Worm (Caenorhabditis elegans): ENCODE data around the gene C46A5.4.
A peak's percentile ranks its signal among the peaks of the same experiment; 100 is the strongest.

Gene C46A5.4

DNA sequence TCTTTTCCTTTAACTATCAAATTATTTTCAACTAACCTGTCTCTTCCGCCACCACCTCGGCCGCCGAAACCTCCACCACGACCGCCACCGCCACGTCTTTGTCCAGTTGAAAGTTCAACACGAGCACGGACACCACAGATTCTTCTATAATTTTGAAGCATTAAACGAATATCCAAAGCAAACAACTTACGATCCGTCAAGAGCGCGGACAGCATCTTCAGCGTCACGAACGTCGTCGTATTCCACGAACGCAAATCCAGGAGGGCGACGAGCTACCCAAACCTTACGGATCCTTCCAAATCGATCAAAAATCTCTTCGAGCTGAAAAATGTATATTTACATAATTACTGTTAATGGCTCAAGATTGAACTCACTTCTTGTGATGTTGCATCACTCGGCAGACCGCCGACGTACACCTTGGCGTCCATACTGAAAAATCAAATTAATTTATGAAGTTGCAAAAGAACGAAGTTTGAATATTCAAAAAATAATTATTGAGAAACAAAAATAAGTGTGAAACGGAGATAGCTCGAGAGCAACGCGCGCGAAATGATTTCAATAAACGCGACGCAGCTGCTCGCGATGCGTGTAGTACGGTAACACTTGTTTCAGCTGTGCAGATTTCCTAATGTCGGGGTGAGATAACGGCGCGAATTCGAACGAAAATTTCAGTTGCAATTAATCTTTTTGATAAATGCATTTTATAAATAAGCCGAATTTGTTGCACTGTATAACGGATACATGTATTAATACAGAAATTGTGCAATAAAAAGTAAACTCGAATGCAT, 33.9 kb upstream of the C46A5.4 start, which contains the start of gene rsp-6 (continued):
- TF ChIP-seq lir-1 (GFP tag; conservative IDR thresholded peaks at IDR 0.05) (no peak), unc-130 (GFP tag; optimal IDR thresholded peaks at IDR 0.05) (peak; percentile 66), repo-1 (tag; optimal IDR thresholded peaks at IDR 0.05) (no peak), pha-4 (tag; optimal IDR thresholded peaks at IDR 0.05) (peak; percentile 13), xnd-1 (tag; optimal IDR thresholded peaks at IDR 0.05) (peak; percentile 78), athp-1 (tag; optimal IDR thresholded peaks at IDR 0.05) (no peak), F49E8.2 (tag; optimal IDR thresholded peaks at IDR 0.05; ENCODE audit: insufficient read depth) (peak; percentile 83), lsl-1 (GFP tag; optimal IDR thresholded peaks at IDR 0.05) (peak; percentile 96), madf-6 (GFP tag; IDR thresholded peaks at IDR 0.05) (peak; percentile 95), madf-10 (tag; optimal IDR thresholded peaks at IDR 0.05) (peak; percentile 88), mxl-1 (tag; optimal IDR thresholded peaks at IDR 0.05) (no peak), ceh-40 (GFP tag; IDR thresholded peaks at IDR 0.05) (no peak), die-1 (tag; optimal IDR thresholded peaks at IDR 0.05) (peak; percentile 53), him-1 (tag; optimal IDR thresholded peaks at IDR 0.05) (peak; percentile 43), ztf-18 (tag; optimal IDR thresholded peaks at IDR 0.05) (peak; percentile 27), ztf-6 (GFP tag; IDR thresholded peaks at IDR 0.05) (no peak), nfya-2 (GFP tag; IDR thresholded peaks at IDR 0.05) (no peak), let-607 (tag; optimal IDR thresholded peaks at IDR 0.05) (peak in 1 of 2 experiments; percentile 60), snpc-4 (GFP tag; optimal IDR thresholded peaks at IDR 0.05) (peak; percentile 15), snpc-4 (tag; optimal IDR thresholded peaks at IDR 0.05) (peak; percentile 36 to 74 (median 62)), hsf-1 (GFP tag; IDR thresholded peaks at IDR 0.05) (peak; percentile 67; the same call in 1 of the 2 replicates), ccch-3 (GFP tag; optimal IDR thresholded peaks at IDR 0.05) (no peak), D2030.7 (GFP tag; IDR thresholded peaks at IDR 0.05) (peak; percentile 83), pbrm-1 (GFP tag; IDR thresholded peaks at IDR 0.05) (0 out of 2 replicates have a peak, but pooled peaks have one; percentile 67), nhr-27 (tag; optimal IDR thresholded peaks at IDR 0.05) (no peak), nhr-80 (tag; optimal IDR thresholded peaks at IDR 0.05) (peak; percentile 17), B0019.2 (GFP tag; conservative IDR thresholded peaks at IDR 0.05) (peak; percentile 77), ama-1 (optimal IDR thresholded peaks at IDR 0.05) (peak; percentile 28), ama-1 (GFP tag; optimal IDR thresholded peaks at IDR 0.05) (peak in 1 of 2 experiments; percentile 29), Y53F4B.3 (GFP tag; IDR thresholded peaks at IDR 0.05) (no peak), efl-1 (GFP tag; optimal IDR thresholded peaks at IDR 0.05) (peak; percentile 93), C06A6.2 (GFP tag; conservative IDR thresholded peaks at IDR 0.05) (no peak), F33H1.4 (GFP tag; IDR thresholded peaks at IDR 0.05) (peak; percentile 94), aptf-2 (GFP tag; conservative IDR thresholded peaks at IDR 0.05) (peak; percentile 29; the same call in 1 of the 2 replicates), lin-35 (GFP tag; optimal IDR thresholded peaks at IDR 0.05) (peak; percentile 14 to 92 (median 56)), dpl-1 (GFP tag; optimal IDR thresholded peaks at IDR 0.05) (peak; percentile 93), cebp-1 (GFP tag; IDR thresholded peaks at IDR 0.05) (peak; percentile 76), cebp-1 (tag; optimal IDR thresholded peaks at IDR 0.05) (peak; percentile 84), attf-3 (GFP tag; conservative IDR thresholded peaks at IDR 0.05) (peak; percentile 30; the same call in 1 of the 2 replicates), ztf-3 (GFP tag; optimal IDR thresholded peaks at IDR 0.05) (no peak), bed-1 (GFP tag; IDR thresholded peaks at IDR 0.05) (no peak), madf-3 (GFP tag; IDR thresholded peaks at IDR 0.05) (peak; percentile 99), C17E4.6 (GFP tag; IDR thresholded peaks at IDR 0.05) (peak; percentile 43; the same call in 1 of the 2 replicates), nfya-1 (tag; optimal IDR thresholded peaks at IDR 0.05; ENCODE audit: borderline replicate concordance, insufficient read depth) (no peak), F23B12.7 (tag; optimal IDR thresholded peaks at IDR 0.05; ENCODE audit: insufficient read depth) (peak; percentile 81), hmg-1.2 (GFP tag; IDR thresholded peaks at IDR 0.05) (peak; percentile 58; the same call in 1 of the 2 replicates), mes-4 (tag; optimal IDR thresholded peaks at IDR 0.05) (no peak)
